Fruit fly (Drosophila melanogaster): Measurements from ENCODE around the gene spz.

Gene spz

DNA sequence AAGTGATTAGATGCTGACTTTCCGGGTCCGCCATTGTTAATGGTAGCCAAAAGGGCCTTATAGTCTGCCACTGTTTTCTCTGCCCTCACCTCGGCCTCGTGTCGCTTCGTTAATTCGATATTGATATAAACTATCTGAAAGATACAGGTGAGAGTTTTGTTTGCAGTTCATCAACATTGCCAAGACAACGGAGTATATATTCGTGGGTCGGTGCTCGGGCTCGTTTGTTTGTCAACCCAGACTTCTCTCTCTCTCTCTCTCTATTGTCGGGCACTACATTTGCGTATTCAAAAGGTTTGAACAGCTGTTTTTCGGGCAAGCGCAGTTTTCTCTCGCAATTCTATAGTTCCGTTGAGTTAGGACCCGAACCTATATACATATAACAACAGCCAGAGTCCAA is 2.5 kb downstream of the spz start (continued):
- no peak for TF ChIP-seq Max (GFP tag; optimal IDR thresholded peaks at IDR 0.05)
- peak; percentile 24 for TF ChIP-seq CG12071 (GFP tag; optimal IDR thresholded peaks at IDR 0.05)
- TF ChIP-seq CG18599 (GFP tag; optimal IDR thresholded peaks at IDR 0.05) = peak; percentile 59
- TF ChIP-seq Gsc (GFP tag; IDR thresholded peaks at IDR 0.05) = no peak
- TF ChIP-seq CG15269 (tag; optimal IDR thresholded peaks at IDR 0.05) = no peak
- no peak for TF ChIP-seq chinmo (GFP tag; IDR thresholded peaks at IDR 0.05; ENCODE audit: partially characterized antibody)
- TF ChIP-seq CG16863 (GFP tag; optimal IDR thresholded peaks at IDR 0.05) = no peak
- peak; percentile 46 for TF ChIP-seq CG6813 (GFP tag; optimal IDR thresholded peaks at IDR 0.05)
- TF ChIP-seq exex (tag; optimal IDR thresholded peaks at IDR 0.05) = no peak
- no peak for TF ChIP-seq CG30020 (tag; optimal IDR thresholded peaks at IDR 0.05)
- TF ChIP-seq Dek (tag; optimal IDR thresholded peaks at IDR 0.05) = no peak
- no peak for TF ChIP-seq HmgZ (tag; optimal IDR thresholded peaks at IDR 0.05)
- TF ChIP-seq CG1233 (GFP tag; optimal IDR thresholded peaks at IDR 0.05) = peak; percentile 3
- TF ChIP-seq Hmr (GFP tag; optimal IDR thresholded peaks at IDR 0.05) = peak; percentile 50
- TF ChIP-seq Rfx (GFP tag; IDR thresholded peaks at IDR 0.05) = peak; percentile 21; the same call in 1 of the 2 replicates
- no peak for TF ChIP-seq CG8359 (GFP tag; optimal IDR thresholded peaks at IDR 0.05; ENCODE audit: borderline replicate concordance)
- peak; percentile 52; the same call in 1 of the 2 replicates for TF ChIP-seq Awh (GFP tag; IDR thresholded peaks at IDR 0.05)
- TF ChIP-seq CG11723 (GFP tag; optimal IDR thresholded peaks at IDR 0.05) = no peak
- TF ChIP-seq crp (GFP tag; optimal IDR thresholded peaks at IDR 0.05) = peak in 1 of 2 experiments; percentile 47
- TF ChIP-seq sens (GFP tag) = peak; percentile 85
- peak; percentile 78 for TF ChIP-seq CG13894 (tag; optimal IDR thresholded peaks at IDR 0.05)
- no peak for TF ChIP-seq gt (GFP tag; IDR thresholded peaks at IDR 0.05)
- peak; percentile 7 for TF ChIP-seq CG17385 (GFP tag; optimal IDR thresholded peaks at IDR 0.05)
- TF ChIP-seq CG32532 (GFP tag; IDR thresholded peaks at IDR 0.05) = no peak
- no peak for TF ChIP-seq ssp (GFP tag; IDR thresholded peaks at IDR 0.05)

DNA sequence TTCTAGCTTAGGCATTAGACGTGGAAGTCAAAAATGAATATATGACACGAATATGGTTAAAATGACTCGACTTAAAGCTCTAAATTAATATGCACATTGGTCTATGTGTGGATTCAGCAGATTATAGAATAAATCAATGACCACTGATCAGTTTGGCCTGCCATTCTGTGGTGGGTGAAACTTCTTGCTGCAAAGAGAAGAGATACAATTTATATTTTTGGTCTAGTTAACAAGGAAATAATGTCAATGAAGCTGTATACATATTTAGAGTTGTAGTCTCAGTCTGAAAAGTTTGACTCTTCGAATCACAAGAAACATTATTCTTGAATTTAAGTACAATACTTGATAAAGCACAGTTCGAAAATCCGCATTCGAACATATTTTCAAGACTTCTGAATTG is 4.7 kb downstream of the spz start, which contains the start of gene CG43935:
CG43935 (plus strand) TSS at position 301 of the 400 bp plus-strand sequence.
- TF ChIP-seq stc (GFP tag; IDR thresholded peaks at IDR 0.05) (no peak), tna (GFP tag; IDR thresholded peaks at IDR 0.05; ENCODE audit: partially characterized antibody) (no peak), gcm (GFP tag; optimal IDR thresholded peaks at IDR 0.05) (no peak), Opbp (GFP tag; IDR thresholded peaks at IDR 0.05; ENCODE audit: partially characterized antibody) (no peak), CG10543 (GFP tag; optimal IDR thresholded peaks at IDR 0.05) (no peak), sob (GFP tag; IDR thresholded peaks at IDR 0.05) (no peak), amos (GFP tag; IDR thresholded peaks at IDR 0.05; ENCODE audit: partially characterized antibody) (no peak), grau (tag; optimal IDR thresholded peaks at IDR 0.05) (no peak), D (optimal IDR thresholded peaks at IDR 0.05) (no peak), D (GFP tag; optimal IDR thresholded peaks at IDR 0.05) (no peak), CG30431 (GFP tag; optimal IDR thresholded peaks at IDR 0.05) (no peak)

DNA sequence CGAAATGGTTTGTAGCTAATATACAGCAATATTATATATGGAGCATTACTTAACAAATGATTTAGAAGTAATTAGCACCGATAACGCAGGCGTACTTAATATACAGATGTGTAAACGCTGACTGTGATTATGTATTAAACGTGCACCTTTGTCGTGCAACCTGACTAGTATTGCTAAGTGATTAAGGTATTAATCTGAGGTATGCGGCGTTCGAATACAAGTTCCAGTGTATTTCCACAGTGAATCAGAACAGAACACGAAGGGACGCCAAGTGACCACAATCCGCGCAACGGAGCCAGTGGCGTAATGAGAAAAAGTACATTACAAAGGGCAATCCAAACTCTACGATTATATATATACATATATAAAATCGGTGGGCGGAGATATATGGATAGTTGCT is 5.8 kb downstream of the spz start, which contains the start of gene Nep5:
Nep5 (minus strand) TSS at position 101 of the 400 bp plus-strand sequence.
- TF ChIP-seq CG13123 (GFP tag; optimal IDR thresholded peaks at IDR 0.05) (no peak), ro (GFP tag; IDR thresholded peaks at IDR 0.05) (no peak)

Data from whole organism, embryonic.